Fruit fly (Drosophila melanogaster) whole organism, pupa: Measurements from ENCODE around the gene CG34265.

ENCODE experiments used
- CG10348 ChIP-seq: fragments of 200-800 bp; sonication (Bioruptor generic); IDR thresholded peaks from 2 replicates; pipeline ENCODE4 v1.3.6; 2022; ENCODE audit warnings: missing biosample characterization, missing genetic modification characterization
- CG12605 ChIP-seq: fragments of 200-800 bp; sonication (Bioruptor generic); IDR thresholded peaks from 2 replicates; pipeline ENCODE4 v1.3.6; 2022; ENCODE audit warnings: missing biosample characterization, missing genetic modification characterization
- CG13204 ChIP-seq: fragments of 200-800 bp; sonication (Bioruptor generic); optimal IDR thresholded peaks from 2 replicates; lab custom pipeline; 2018; ENCODE audit warnings: missing biosample characterization, mild to moderate bottlenecking, missing genetic modification characterization, moderate library complexity
- CG14655 ChIP-seq: fragments of 200-800 bp; sonication (Bioruptor generic); optimal IDR thresholded peaks from 3 replicates; lab custom pipeline; 2017; ENCODE audit warnings: mild to moderate bottlenecking, missing biosample characterization, missing genetic modification reagents, missing genetic modification characterization
- CG15710 ChIP-seq: fragments of 200-800 bp; sonication (Bioruptor generic); optimal IDR thresholded peaks from 2 replicates; lab custom pipeline; 2018; ENCODE audit warnings: missing biosample characterization, mild to moderate bottlenecking, missing genetic modification characterization, moderate library complexity
- CG17806 ChIP-seq: fragments of 200-800 bp; sonication (Bioruptor generic); optimal IDR thresholded peaks from 2 replicates; lab custom pipeline; 2018; ENCODE audit warnings: missing biosample characterization, mild to moderate bottlenecking, missing genetic modification characterization, moderate library complexity
- CG32121 ChIP-seq: fragments of 200-800 bp; sonication (Bioruptor generic); IDR thresholded peaks from 2 replicates; pipeline ENCODE4 v1.3.6; 2022; ENCODE audit warnings: missing biosample characterization, missing genetic modification characterization
- CG34367 ChIP-seq: fragments of 200-800 bp; sonication (Bioruptor generic); optimal IDR thresholded peaks from 2 replicates; lab custom pipeline; 2018; ENCODE audit warnings: missing biosample characterization, mild to moderate bottlenecking, missing genetic modification characterization
- CG4496 ChIP-seq: fragments of 200-800 bp; sonication (Bioruptor generic); IDR thresholded peaks from 3 replicates; pipeline ENCODE4 v1.3.6; 2022; ENCODE audit warnings: missing biosample characterization, missing genetic modification characterization
- CG8159 ChIP-seq: fragments of 200-800 bp; sonication (Bioruptor generic); optimal IDR thresholded peaks from 3 replicates; lab custom pipeline; 2018; ENCODE audit warnings: missing biosample characterization, mild to moderate bottlenecking, missing genetic modification characterization, moderate library complexity
- CG8301 ChIP-seq: fragments of 200-800 bp; sonication (Bioruptor generic); optimal IDR thresholded peaks from 2 replicates; lab custom pipeline; 2018; ENCODE audit warnings: missing biosample characterization, mild to moderate bottlenecking, missing genetic modification characterization
- CG9948 ChIP-seq: fragments of 200-800 bp; sonication (Bioruptor generic); optimal IDR thresholded peaks from 2 replicates; lab custom pipeline; 2018; ENCODE audit warnings: missing biosample characterization, mild to moderate bottlenecking, missing genetic modification characterization, moderate library complexity
- D1 ChIP-seq: fragments of 200-800 bp; sonication (Bioruptor generic); optimal IDR thresholded peaks from 2 replicates; lab custom pipeline; 2018; ENCODE audit warnings: missing biosample characterization, mild to moderate bottlenecking, missing genetic modification characterization, moderate library complexity
- EcR ChIP-seq: fragments of 200-800 bp; sonication (Bioruptor generic); optimal IDR thresholded peaks from 3 replicates; lab custom pipeline; 2019; ENCODE audit warnings: missing biosample characterization, missing genetic modification characterization, mild to moderate bottlenecking, moderate library complexity, missing genetic modification reagents
- Ets98B ChIP-seq: fragments of 200-800 bp; sonication (Bioruptor generic); IDR thresholded peaks from 2 replicates; pipeline ENCODE4 v1.3.6; 2022; ENCODE audit warnings: missing biosample characterization, missing genetic modification characterization
- Pif1A ChIP-seq: fragments of 200-800 bp; sonication (Bioruptor generic); optimal IDR thresholded peaks from 3 replicates; lab custom pipeline; 2016; ENCODE audit warnings: missing biosample characterization, missing genetic modification characterization
- Pif1B ChIP-seq: fragments of 200-800 bp; sonication (Bioruptor generic); optimal IDR thresholded peaks from 3 replicates; lab custom pipeline; 2016; ENCODE audit warnings: missing biosample characterization, missing genetic modification characterization
- Snoo ChIP-seq: fragments of 200-800 bp; sonication (Bioruptor generic); optimal IDR thresholded peaks from 3 replicates; lab custom pipeline; 2017; ENCODE audit warnings: missing biosample characterization, mild to moderate bottlenecking, missing genetic modification characterization, inconsistent platforms
- fd96Ca ChIP-seq: fragments of 200-800 bp; sonication (Bioruptor generic); IDR thresholded peaks from 3 replicates; pipeline ENCODE4 v1.3.6; 2022; ENCODE audit warnings: missing biosample characterization, missing genetic modification characterization
- gl ChIP-seq: fragments of 200-800 bp; sonication (Bioruptor generic); optimal IDR thresholded peaks from 2 replicates; lab custom pipeline; 2018; ENCODE audit warnings: missing biosample characterization, mild to moderate bottlenecking, missing genetic modification characterization
- rn ChIP-seq: fragments of 200-800 bp; sonication (Bioruptor generic); IDR thresholded peaks from 2 replicates; pipeline ENCODE4 v1.3.6; 2022; ENCODE audit warnings: missing biosample characterization, missing genetic modification characterization

CG34265 gene

dm6 chr3L:3303087-3303526 is 34.8 kb downstream of the CG34265 start, which contains the start of gene CG14968:
TSS of gene CG14968 (minus strand) at chr3L:3303112.
- TF ChIP-seq rn (GFP tag; lab: Robert Waterston, UW) (peak; percentile 91), CG17806 (tag; lab: Kevin White, UChicago) (peak; percentile 94), EcR (GFP tag; lab: Kevin White, UChicago) (peak; percentile 98), CG4496 (GFP tag; lab: Robert Waterston, UW) (peak; percentile 98), CG14655 (GFP tag; lab: Kevin White, UChicago) (peak; percentile 94), CG34367 (tag; lab: Kevin White, UChicago) (peak; percentile 87), CG13204 (GFP tag; lab: Kevin White, UChicago) (peak; percentile 59), CG10348 (peak; percentile 68), fd96Ca (peak; percentile 94), Pif1B (GFP tag; lab: Kevin White, UChicago) (peak; percentile 96), Ets98B (GFP tag; lab: Robert Waterston, UW) (peak; percentile 95), CG12605 (GFP tag; lab: Robert Waterston, UW) (peak; percentile 97), Snoo (peak; percentile 97), CG8301 (tag; lab: Kevin White, UChicago) (peak; percentile 92), D1 (tag; lab: Kevin White, UChicago) (peak; percentile 90), CG9948 (tag; lab: Kevin White, UChicago) (peak; percentile 91), gl (tag; lab: Kevin White, UChicago) (peak; percentile 80), Pif1A (GFP tag; lab: Kevin White, UChicago) (peak; percentile 95), CG32121 (GFP tag; lab: Robert Waterston, UW) (peak; percentile 95), CG8159 (tag; lab: Kevin White, UChicago) (peak; percentile 92), CG15710 (tag; lab: Kevin White, UChicago) (peak; percentile 94)

dm6 chr3L:3303534-3304459 is 35.5 kb downstream of the CG34265 start, which contains the start of gene ZnT63C:
TSS of gene ZnT63C (plus strand) at chr3L:3303708.
- TF ChIP-seq EcR (GFP tag; lab: Kevin White, UChicago) (no peak), CG13204 (GFP tag; lab: Kevin White, UChicago) (no peak), CG15710 (tag; lab: Kevin White, UChicago) (peak; percentile 25), fd96Ca (0 out of 3 replicates have a peak, but pooled peaks have one; percentile 26), CG12605 (GFP tag; lab: Robert Waterston, UW) (peak; percentile 41), CG17806 (tag; lab: Kevin White, UChicago) (peak; percentile 38), CG8159 (tag; lab: Kevin White, UChicago) (no peak), Snoo (no peak), CG8301 (tag; lab: Kevin White, UChicago) (peak; percentile 53), Pif1B (GFP tag; lab: Kevin White, UChicago) (no peak), Pif1A (GFP tag; lab: Kevin White, UChicago) (peak; percentile 42), D1 (tag; lab: Kevin White, UChicago) (no peak), rn (GFP tag; lab: Robert Waterston, UW) (peak; percentile 42; the same call in 1 of the 2 replicates), CG14655 (GFP tag; lab: Kevin White, UChicago) (peak; percentile 60), CG4496 (GFP tag; lab: Robert Waterston, UW) (peak; percentile 72), CG32121 (GFP tag; lab: Robert Waterston, UW) (peak; percentile 54; the same call in 1 of the 2 replicates), CG9948 (tag; lab: Kevin White, UChicago) (peak; percentile 18), CG34367 (tag; lab: Kevin White, UChicago) (no peak), gl (tag; lab: Kevin White, UChicago) (peak; percentile 71), Ets98B (GFP tag; lab: Robert Waterston, UW) (peak; percentile 18; the same call in 1 of the 2 replicates), CG10348 (no peak)
- TF ChIP-seq, all 21 proteins: peak for 13

dm6 chr3L:3304740-3305139 is 36.5 kb downstream of the CG34265 start:
- TF ChIP-seq EcR (GFP tag; lab: Kevin White, UChicago) (peak; percentile 85), Ets98B (GFP tag; lab: Robert Waterston, UW) (no peak)

- no peak for TF ChIP-seq fd96Ca
- TF ChIP-seq CG12605 (GFP tag; lab: Robert Waterston, UW) = no peak
- no peak for TF ChIP-seq CG8159 (tag; lab: Kevin White, UChicago)
- TF ChIP-seq CG9948 (tag; lab: Kevin White, UChicago) = no peak
- TF ChIP-seq CG10348 = no peak
Measured at dm6 chr3L:3305430-3305829, 37.2 kb downstream of the CG34265 start.

dm6 chr3L:3306515-3306914 is 38.3 kb downstream of the CG34265 start:
- TF ChIP-seq CG17806 (tag; lab: Kevin White, UChicago) = no peak
- no peak for TF ChIP-seq D1 (tag; lab: Kevin White, UChicago)
- no peak for TF ChIP-seq fd96Ca
- TF ChIP-seq CG8301 (tag; lab: Kevin White, UChicago) = no peak
- no peak for TF ChIP-seq CG32121 (GFP tag; lab: Robert Waterston, UW)
- TF ChIP-seq CG10348 = no peak
- no peak for TF ChIP-seq CG9948 (tag; lab: Kevin White, UChicago)
- TF ChIP-seq CG15710 (tag; lab: Kevin White, UChicago) = no peak
- no peak for TF ChIP-seq CG34367 (tag; lab: Kevin White, UChicago)
- no peak for TF ChIP-seq rn (GFP tag; lab: Robert Waterston, UW)
- no peak for TF ChIP-seq Pif1B (GFP tag; lab: Kevin White, UChicago)
- TF ChIP-seq Ets98B (GFP tag; lab: Robert Waterston, UW) = no peak
- TF ChIP-seq CG4496 (GFP tag; lab: Robert Waterston, UW) = no peak
- no peak for TF ChIP-seq CG13204 (GFP tag; lab: Kevin White, UChicago)
- no peak for TF ChIP-seq Snoo
- TF ChIP-seq CG8159 (tag; lab: Kevin White, UChicago) = no peak
- TF ChIP-seq CG12605 (GFP tag; lab: Robert Waterston, UW) = no peak
